Worm (Caenorhabditis elegans) whole organism, L4 larva: ENCODE data around the gene col-75.

Experiments used
- F26F4.8 ChIP-seq: fragments of 200-800 bp; sonication (Bioruptor generic); conservative IDR thresholded peaks from 2 replicates; pipeline ENCODE4 v1.3.6; 2022; ENCODE audit warnings: missing genetic modification characterization, missing compliant biosample characterization
- R02D3.7 ChIP-seq: fragments of 150-350 bp; sonication (generic microtip); optimal IDR thresholded peaks from 3 replicates; lab custom pipeline; 2014; ENCODE audit warnings: missing biosample characterization, missing genetic modification characterization
- T20F7.1 ChIP-seq: fragments of 200-800 bp; sonication (Bioruptor generic); optimal IDR thresholded peaks from 2 replicates; lab custom pipeline; 2018; ENCODE audit warnings: mild to moderate bottlenecking, missing genetic modification characterization, missing compliant biosample characterization
- Y105C5A.15 ChIP-seq: fragments of 200-800 bp; sonication (Bioruptor generic); IDR thresholded peaks from 2 replicates; pipeline ENCODE4 v1.3.6; 2022; ENCODE audit warnings: missing genetic modification characterization, missing compliant biosample characterization
- Y5F2A.4 ChIP-seq: fragments of 200-800 bp; sonication (Bioruptor generic); optimal IDR thresholded peaks from 2 replicates; lab custom pipeline; 2018; ENCODE audit warnings: mild to moderate bottlenecking, missing genetic modification characterization, missing compliant biosample characterization
- ZK546.5 ChIP-seq, 2 experiments: sonication (generic microtip); optimal IDR thresholded peaks; 2 replicates each; lab custom pipeline; 2017; ENCODE audit warnings: missing biosample characterization in 2 of 2, missing genetic modification characterization in 2 of 2
- aha-1 ChIP-seq: fragments of 150-350 bp; peaks from one replicate; lab custom pipeline; 2014; ENCODE audit warnings: missing biosample characterization, missing genetic modification characterization
- ama-1 ChIP-seq: fragments of 150-350 bp; optimal IDR thresholded peaks from 2 replicates; lab custom pipeline; 2014; ENCODE audit warnings: inconsistent platforms, mixed read lengths
- arid-1 ChIP-seq: fragments of 200-800 bp; sonication (Bioruptor generic); conservative IDR thresholded peaks from 2 replicates; pipeline ENCODE4 v1.3.6; 2022; ENCODE audit warnings: missing genetic modification reagents, missing genetic modification characterization, missing compliant biosample characterization
- dmd-8 ChIP-seq: fragments of 200-800 bp; sonication (Bioruptor generic); IDR thresholded peaks from 2 replicates; pipeline ENCODE4 v1.3.6; 2022; ENCODE audit warnings: missing genetic modification characterization, missing compliant biosample characterization
- dpl-1 ChIP-seq: fragments of 150-350 bp; optimal IDR thresholded peaks from 2 replicates; lab custom pipeline; 2014; ENCODE audit warnings: missing biosample characterization, missing genetic modification reagents, missing genetic modification characterization
- egl-43 ChIP-seq: fragments of 200-800 bp; sonication (Bioruptor generic); IDR thresholded peaks from 2 replicates; pipeline ENCODE4 v1.3.6; 2022; ENCODE audit warnings: missing genetic modification reagents, missing genetic modification characterization, missing compliant biosample characterization
- jun-1 ChIP-seq: fragments of 150-350 bp; optimal IDR thresholded peaks from 2 replicates; lab custom pipeline; 2014; ENCODE audit warnings: missing biosample characterization, missing genetic modification reagents, missing genetic modification characterization
- lin-29 ChIP-seq: fragments of 200-800 bp; sonication (Bioruptor generic); IDR thresholded peaks from 2 replicates; pipeline ENCODE4 v1.3.6; 2022; ENCODE audit warnings: missing genetic modification reagents, missing genetic modification characterization, missing compliant biosample characterization
- lin-39 ChIP-seq: fragments of 150-350 bp; optimal IDR thresholded peaks from 2 replicates; lab custom pipeline; 2014; ENCODE audit warnings: missing biosample characterization, missing genetic modification reagents, missing genetic modification characterization
- lir-3 ChIP-seq: sonication (generic microtip); optimal IDR thresholded peaks from 2 replicates; lab custom pipeline; 2016; ENCODE audit warnings: mild to moderate bottlenecking, missing genetic modification characterization, missing compliant biosample characterization
- mdt-29 ChIP-seq: fragments of 200-800 bp; sonication (Bioruptor generic); IDR thresholded peaks from 2 replicates; pipeline ENCODE4 v1.3.6; 2022; ENCODE audit warnings: missing genetic modification reagents, missing genetic modification characterization, missing compliant biosample characterization
- nhr-111 ChIP-seq: fragments of 200-800 bp; sonication (Bioruptor generic); optimal IDR thresholded peaks from 2 replicates; lab custom pipeline; 2018; ENCODE audit warnings: mild to moderate bottlenecking, missing genetic modification characterization, missing compliant biosample characterization
- nhr-28 ChIP-seq: fragments of 150-350 bp; optimal IDR thresholded peaks from 2 replicates; lab custom pipeline; 2014; ENCODE audit warnings: missing biosample characterization, missing genetic modification characterization
- nhr-6 ChIP-seq: fragments of 150-350 bp; optimal IDR thresholded peaks from 2 replicates; lab custom pipeline; 2014; ENCODE audit warnings: missing biosample characterization, missing genetic modification characterization
- pqm-1 ChIP-seq: sonication (generic microtip); optimal IDR thresholded peaks from 2 replicates; lab custom pipeline; 2017; ENCODE audit warnings: missing biosample characterization, missing genetic modification characterization
- snpc-4 ChIP-seq: fragments of 150-350 bp; optimal IDR thresholded peaks from 2 replicates; lab custom pipeline; 2014; ENCODE audit warnings: missing biosample characterization, missing genetic modification characterization
- spr-1 ChIP-seq: sonication (generic microtip); optimal IDR thresholded peaks from 2 replicates; lab custom pipeline; 2016; ENCODE audit warnings: mild to moderate bottlenecking, missing genetic modification characterization, missing compliant biosample characterization
- spr-3 ChIP-seq: fragments of 200-800 bp; sonication (Bioruptor generic); optimal IDR thresholded peaks from 2 replicates; lab custom pipeline; 2018; ENCODE audit warnings: mild to moderate bottlenecking, missing genetic modification characterization, missing compliant biosample characterization
- unc-130 ChIP-seq: sonication (generic microtip); optimal IDR thresholded peaks from 2 replicates; lab custom pipeline; 2016; ENCODE audit warnings: missing genetic modification reagents, missing genetic modification characterization, missing compliant biosample characterization
- unc-62 ChIP-seq, 3 experiments: fragments of 150-350 bp in 1 of 3; sonication (generic microtip); optimal IDR thresholded peaks in 2 of 3; peaks in 1 of 3; 1 replicate in 1 of 3; 2 replicates in 2 of 3; lab custom pipeline; 2014 to 2017; ENCODE audit warnings: missing biosample characterization in 3 of 3, missing genetic modification characterization in 3 of 3, missing genetic modification reagents in 3 of 3, missing genotype in 1 of 3
- vab-7 ChIP-seq: fragments of 200-800 bp; sonication (Bioruptor generic); IDR thresholded peaks from 2 replicates; pipeline ENCODE4 v1.3.6; 2022; ENCODE audit warnings: missing genetic modification reagents, missing genetic modification characterization, missing compliant biosample characterization
- zag-1 ChIP-seq: fragments of 150-350 bp; optimal IDR thresholded peaks from 2 replicates; lab custom pipeline; 2014; ENCODE audit warnings: missing biosample characterization, missing genetic modification characterization
- zfp-3 ChIP-seq: fragments of 200-800 bp; sonication (Bioruptor generic); conservative IDR thresholded peaks from 2 replicates; pipeline ENCODE4 v1.3.6; 2022; ENCODE audit warnings: missing genetic modification reagents, missing genetic modification characterization, missing compliant biosample characterization
- ztf-11 ChIP-seq: fragments of 150-350 bp; optimal IDR thresholded peaks from 2 replicates; lab custom pipeline; 2014; ENCODE audit warnings: missing biosample characterization, missing genetic modification characterization

col-75 gene

ce11 chrII:6469340-6469739 is 43.2 kb downstream of the col-75 start:
- TF ChIP-seq spr-3 (GFP tag; lab: Kevin White, UChicago): no peak
- no peak for TF ChIP-seq ZK546.5 (tag; optimal IDR thresholded peaks at IDR 0.05; lab: Kevin White, UChicago)
- TF ChIP-seq egl-43 (GFP tag; lab: Robert Waterston, UW): no peak
- no peak for TF ChIP-seq dpl-1 (GFP tag; lab: Kevin White, UChicago)
- TF ChIP-seq zag-1 (tag; lab: Kevin White, UChicago): no peak
- peak; percentile 82 for TF ChIP-seq aha-1 (tag; lab: Kevin White, UChicago)
- no peak for TF ChIP-seq lir-3 (tag; lab: Kevin White, UChicago)
- TF ChIP-seq nhr-28 (tag; lab: Kevin White, UChicago): peak; percentile 34
- TF ChIP-seq Y5F2A.4 (GFP tag; lab: Kevin White, UChicago): no peak
- no peak for TF ChIP-seq vab-7 (GFP tag; lab: Robert Waterston, UW)
- TF ChIP-seq ztf-11 (tag; lab: Kevin White, UChicago): no peak
- peak; percentile 39 for TF ChIP-seq pqm-1 (tag; lab: Kevin White, UChicago)
- no peak for TF ChIP-seq nhr-6 (tag; lab: Kevin White, UChicago)

- no peak for TF ChIP-seq jun-1
- TF ChIP-seq unc-62 (GFP tag; optimal IDR thresholded peaks at IDR 0.05 in 1 of 2; lab: Kevin White, UChicago): no peak
- TF ChIP-seq unc-62 (tag; optimal IDR thresholded peaks at IDR 0.05; lab: Kevin White, UChicago): no peak
Measured at ce11 chrII:6470985-6471384, 44.9 kb downstream of the col-75 start, which contains the start of gene dgk-5. dgk-5 (minus strand) TSS chrII:6471085.

- no peak for TF ChIP-seq Y105C5A.15
- peak in 1 of 2 experiments; percentile 91 for TF ChIP-seq unc-62 (GFP tag; optimal IDR thresholded peaks at IDR 0.05 in 1 of 2; lab: Kevin White, UChicago)
- no peak for TF ChIP-seq unc-62 (tag; optimal IDR thresholded peaks at IDR 0.05; lab: Kevin White, UChicago)
Measured at ce11 chrII:6475180-6475737, 49.2 kb downstream of the col-75 start, which contains the start of gene T28D9.16. T28D9.16 (plus strand) TSS chrII:6475687.

- TF ChIP-seq snpc-4 (tag; lab: Kevin White, UChicago) (no peak), mdt-29 (GFP tag; lab: Robert Waterston, UW) (no peak), ztf-11 (tag; lab: Kevin White, UChicago) (no peak), F26F4.8 (GFP tag; lab: Robert Waterston, UW) (no peak), T20F7.1 (GFP tag; lab: Kevin White, UChicago) (no peak), spr-1 (tag; lab: Kevin White, UChicago) (no peak), unc-130 (GFP tag; lab: Kevin White, UChicago) (no peak), ama-1 (lab: Kevin White, UChicago) (no peak), lin-29 (GFP tag; lab: Robert Waterston, UW) (no peak), zag-1 (tag; lab: Kevin White, UChicago) (no peak), lir-3 (tag; lab: Kevin White, UChicago) (no peak), R02D3.7 (no peak), dmd-8 (GFP tag; lab: Robert Waterston, UW) (no peak), nhr-111 (GFP tag; lab: Kevin White, UChicago) (no peak), aha-1 (tag; lab: Kevin White, UChicago) (no peak), zfp-3 (GFP tag; lab: Robert Waterston, UW) (no peak), arid-1 (no peak), lin-39 (tag; lab: Kevin White, UChicago) (no peak)
Measured at ce11 chrII:6476655-6477054, 50.6 kb downstream of the col-75 start, which contains the start of gene T28D9.4. T28D9.4 (plus strand) TSS chrII:6476955.
